Worm (Caenorhabditis elegans) whole organism, early embryonic: ENCODE data around the gene Y57E12B.10.

Source experiments
- B0310.2 ChIP-seq: sonication (generic microtip); optimal IDR thresholded peaks from 2 replicates; lab custom pipeline; 2016; ENCODE audit warnings: mild to moderate bottlenecking, missing genetic modification characterization, missing compliant biosample characterization
- aly-1 ChIP-seq: sonication (generic microtip); optimal IDR thresholded peaks from 2 replicates; lab custom pipeline; 2016; ENCODE audit warnings: missing genetic modification characterization, missing compliant biosample characterization
- ama-1 ChIP-seq: fragments of 150-350 bp; optimal IDR thresholded peaks from 2 replicates; lab custom pipeline; 2014
- ceh-13 ChIP-seq: fragments of 200-800 bp; sonication (Bioruptor generic); optimal IDR thresholded peaks from 2 replicates; lab custom pipeline; 2018; ENCODE audit warnings: mild to moderate bottlenecking, missing genetic modification characterization, missing compliant biosample characterization
- sea-1 ChIP-seq: fragments of 200-800 bp; sonication (Bioruptor generic); conservative IDR thresholded peaks from 2 replicates; pipeline ENCODE4 v1.3.6; 2022; ENCODE audit warnings: missing genetic modification characterization, missing compliant biosample characterization
- tbx-11 ChIP-seq: fragments of 200-800 bp; sonication (Bioruptor generic); IDR thresholded peaks from 2 replicates; pipeline ENCODE4 v1.3.6; 2022; ENCODE audit warnings: missing genetic modification characterization, missing compliant biosample characterization
- tbx-37 ChIP-seq: fragments of 200-800 bp; sonication (Bioruptor generic); conservative IDR thresholded peaks from 2 replicates; pipeline ENCODE4 v1.3.6; 2022; ENCODE audit warnings: missing genetic modification reagents, missing genetic modification characterization, missing compliant biosample characterization
- tra-4 ChIP-seq: sonication (generic microtip); optimal IDR thresholded peaks from 2 replicates; lab custom pipeline; 2017; ENCODE audit warnings: missing genetic modification characterization, missing compliant biosample characterization

ce11 chrV:6948225-6948624 is 12.4 kb upstream of the Y57E12B.10 start, which contains the start of gene Y57E12B.1:
- no peak for TF ChIP-seq ama-1 (lab: Kevin White, UChicago)
- TF ChIP-seq tbx-11 (GFP tag; lab: Robert Waterston, UW): no peak
- TF ChIP-seq tra-4 (tag; lab: Kevin White, UChicago): no peak
- TF ChIP-seq aly-1: no peak
- TF ChIP-seq ceh-13 (GFP tag; lab: Kevin White, UChicago): no peak
- TF ChIP-seq tbx-37 (GFP tag; lab: Robert Waterston, UW): no peak
- no peak for TF ChIP-seq sea-1 (GFP tag; lab: Robert Waterston, UW)
- TF ChIP-seq B0310.2 (tag; lab: Kevin White, UChicago): no peak
